Fruit fly (Drosophila melanogaster) whole organism, adult: ENCODE results near the gene CG11085.

Experiments used
- CG14711 ChIP-seq: fragments of 200-800 bp; sonication (Bioruptor generic); optimal IDR thresholded peaks from 2 replicates; lab custom pipeline; 2018; ENCODE audit warnings: missing biosample characterization, mild to moderate bottlenecking, missing genetic modification characterization, moderate library complexity
- kay ChIP-seq: fragments of 200-800 bp; sonication (Bioruptor generic); peaks from one replicate; lab custom pipeline; 2016; ENCODE audit warnings: missing biosample characterization, missing genetic modification characterization, borderline replicate concordance

DNA sequence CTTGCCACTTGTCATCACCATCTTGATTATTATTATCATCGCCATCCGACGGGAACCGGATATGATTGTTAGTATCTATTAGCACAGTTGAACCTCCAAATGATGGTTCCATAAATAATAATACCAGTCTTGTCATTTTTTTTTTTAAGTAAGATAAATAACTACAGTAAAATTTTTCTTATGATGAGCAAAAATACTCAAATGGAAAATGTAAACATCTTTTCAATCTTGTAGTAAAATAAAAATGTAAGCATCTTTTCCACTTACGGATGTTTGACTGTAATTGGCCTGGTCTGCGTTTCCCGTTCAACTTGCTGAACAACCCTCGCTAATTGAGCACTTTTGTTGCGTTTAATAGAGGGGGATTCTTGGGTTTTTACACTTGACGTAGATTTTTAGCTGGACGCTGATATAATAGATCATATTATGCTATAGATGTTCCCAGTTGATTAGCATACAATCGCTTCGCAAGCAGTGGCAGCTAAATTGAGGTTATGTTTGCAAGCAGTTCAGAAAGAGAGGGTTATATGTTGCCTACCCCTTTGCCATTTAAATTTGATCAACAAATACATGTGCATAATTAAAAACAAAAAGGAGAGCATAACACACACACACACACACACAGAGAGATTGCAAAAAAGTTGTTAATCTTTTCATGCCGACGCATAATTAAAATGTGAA lies 9.6 kb downstream of the CG11085 start:
- TF ChIP-seq CG14711 (tag; lab: Kevin White, UChicago) (no peak), kay (no peak)
